Worm (Caenorhabditis elegans) whole organism, mixed stage, embryonic: ENCODE data around the gene R07E5.4.

Experiments
- elt-1 ChIP-seq: sonication (generic microtip); optimal IDR thresholded peaks from 2 replicates; lab custom pipeline; 2017; ENCODE audit warnings: missing genetic modification characterization, mild to moderate bottlenecking, missing compliant biosample characterization, antibody characterized with exemption, moderate library complexity, borderline replicate concordance; ENCODE audit not compliant: insufficient read depth
- nhr-76 ChIP-seq: sonication (generic microtip); optimal IDR thresholded peaks from 2 replicates; lab custom pipeline; 2017; ENCODE audit warnings: missing biosample characterization, missing genetic modification characterization

ce11 chrIII:4367649-4368048 lies 26.9 kb upstream of the R07E5.4 start, which contains the start of gene ckb-2:
- no peak for TF ChIP-seq nhr-76 (tag; lab: Kevin White, UChicago)
- no peak for TF ChIP-seq elt-1 (tag; lab: Kevin White, UChicago)
